Worm (Caenorhabditis elegans) whole organism, L1 larva: ENCODE data around the gene C53A5.11.

Source experiments
- C16A3.4 ChIP-seq: fragments of 150-350 bp; optimal IDR thresholded peaks from 2 replicates; lab custom pipeline; 2014; ENCODE audit warnings: missing biosample characterization, missing genetic modification characterization
- Y116A8C.19 ChIP-seq: sonication (generic microtip); optimal IDR thresholded peaks from 2 replicates; lab custom pipeline; 2016; ENCODE audit warnings: missing compliant biosample characterization, missing genetic modification characterization, borderline replicate concordance
- aha-1 ChIP-seq: fragments of 150-350 bp; optimal IDR thresholded peaks from 2 replicates; lab custom pipeline; 2014; ENCODE audit warnings: missing biosample characterization, missing genetic modification characterization
- aly-2 ChIP-seq: fragments of 150-350 bp; optimal IDR thresholded peaks from 2 replicates; lab custom pipeline; 2014; ENCODE audit warnings: missing biosample characterization, missing genetic modification characterization
- blmp-1 ChIP-seq: fragments of 150-350 bp; optimal IDR thresholded peaks from 2 replicates; lab custom pipeline; 2014; ENCODE audit warnings: missing biosample characterization, missing genetic modification characterization
- ceh-63 ChIP-seq: fragments of 200-800 bp; sonication (Bioruptor generic); optimal IDR thresholded peaks from 2 replicates; lab custom pipeline; 2018; ENCODE audit warnings: mild to moderate bottlenecking, missing genetic modification characterization, missing compliant biosample characterization
- ceh-8 ChIP-seq: fragments of 200-800 bp; sonication (Bioruptor generic); optimal IDR thresholded peaks from 2 replicates; lab custom pipeline; 2018; ENCODE audit warnings: mild to moderate bottlenecking, missing genetic modification characterization, moderate library complexity, missing compliant biosample characterization
- ceh-90 ChIP-seq: sonication (generic microtip); optimal IDR thresholded peaks from 2 replicates; lab custom pipeline; 2016; ENCODE audit warnings: missing genetic modification characterization, missing compliant biosample characterization
- ces-1 ChIP-seq: fragments of 150-350 bp; optimal IDR thresholded peaks from 2 replicates; lab custom pipeline; 2014; ENCODE audit warnings: missing biosample characterization, missing genetic modification reagents, missing genetic modification characterization
- dpl-1 ChIP-seq, 3 experiments: fragments of 150-350 bp in 2 of 3; sonication (generic microtip) in 1 of 3; optimal IDR thresholded peaks; 2 replicates each; lab custom pipeline; 2014 to 2017; ENCODE audit warnings: missing biosample characterization in 3 of 3, missing genetic modification characterization in 3 of 3, missing genetic modification reagents in 3 of 3
- dsc-1 ChIP-seq: sonication (generic microtip); optimal IDR thresholded peaks from 2 replicates; lab custom pipeline; 2016; ENCODE audit warnings: mild to moderate bottlenecking, missing genetic modification characterization, missing compliant biosample characterization
- efl-3 ChIP-seq: fragments of 200-800 bp; sonication (Bioruptor generic); optimal IDR thresholded peaks from 2 replicates; lab custom pipeline; 2018; ENCODE audit warnings: mild to moderate bottlenecking, missing genetic modification characterization, missing compliant biosample characterization
- egl-13 ChIP-seq: sonication (generic microtip); optimal IDR thresholded peaks from 2 replicates; lab custom pipeline; 2016; ENCODE audit warnings: missing genotype, missing genetic modification reagents, missing genetic modification characterization, missing compliant biosample characterization
- ets-5 ChIP-seq: fragments of 200-800 bp; sonication (Bioruptor generic); IDR thresholded peaks from 2 replicates; pipeline ENCODE4 v1.3.6; 2022; ENCODE audit warnings: missing genetic modification characterization, missing compliant biosample characterization
- fkh-4 ChIP-seq: sonication (generic microtip); optimal IDR thresholded peaks from 2 replicates; lab custom pipeline; 2016; ENCODE audit warnings: missing compliant biosample characterization, missing genetic modification characterization, borderline replicate concordance
- grh-1 ChIP-seq: fragments of 200-800 bp; sonication (Bioruptor generic); IDR thresholded peaks from 2 replicates; pipeline ENCODE4 v1.3.6; 2022; ENCODE audit warnings: missing genetic modification reagents, missing genetic modification characterization, missing compliant biosample characterization
- hlh-17 ChIP-seq: fragments of 200-800 bp; sonication (Bioruptor generic); optimal IDR thresholded peaks from 2 replicates; lab custom pipeline; 2018; ENCODE audit warnings: missing genetic modification characterization, mild to moderate bottlenecking, missing compliant biosample characterization, moderate library complexity, borderline replicate concordance
- hlh-4 ChIP-seq: sonication (generic microtip); optimal IDR thresholded peaks from 2 replicates; lab custom pipeline; 2016; ENCODE audit warnings: mild to moderate bottlenecking, missing genetic modification characterization, missing compliant biosample characterization
- hpl-2 ChIP-seq: fragments of 150-350 bp; optimal IDR thresholded peaks from 2 replicates; lab custom pipeline; 2014; ENCODE audit warnings: missing biosample characterization, missing genetic modification reagents, missing genetic modification characterization
- isw-1 ChIP-seq: fragments of 200-800 bp; sonication (Bioruptor generic); IDR thresholded peaks from 2 replicates; pipeline ENCODE4 v1.3.6; 2022; ENCODE audit warnings: missing genetic modification characterization, missing compliant biosample characterization
- lin-13 ChIP-seq: fragments of 150-350 bp; optimal IDR thresholded peaks from 2 replicates; lab custom pipeline; 2014; ENCODE audit warnings: missing biosample characterization, missing genetic modification reagents, missing genetic modification characterization
- lin-14 ChIP-seq: fragments of 200-800 bp; sonication (Bioruptor generic); optimal IDR thresholded peaks from 2 replicates; lab custom pipeline; 2018; ENCODE audit warnings: mild to moderate bottlenecking, missing genetic modification characterization, moderate library complexity, missing compliant biosample characterization
- mab-9 ChIP-seq: fragments of 200-800 bp; sonication (Bioruptor generic); IDR thresholded peaks from 2 replicates; pipeline ENCODE4 v1.3.6; 2022; ENCODE audit warnings: missing genetic modification reagents, missing genetic modification characterization, missing compliant biosample characterization
- mdl-1 ChIP-seq, 2 experiments: fragments of 150-350 bp; optimal IDR thresholded peaks; 2 replicates each; lab custom pipeline; 2014 to 2017; ENCODE audit warnings: missing biosample characterization in 2 of 2, missing genetic modification characterization in 2 of 2, inconsistent platforms in 1 of 2
- mef-2 ChIP-seq: fragments of 150-350 bp; optimal IDR thresholded peaks from 2 replicates; lab custom pipeline; 2014; ENCODE audit warnings: missing biosample characterization, missing genetic modification characterization
- mep-1 ChIP-seq: fragments of 150-350 bp; optimal IDR thresholded peaks from 2 replicates; lab custom pipeline; 2014; ENCODE audit warnings: missing biosample characterization, missing genetic modification characterization
- nhr-12 ChIP-seq: sonication (generic microtip); optimal IDR thresholded peaks from 2 replicates; lab custom pipeline; 2017; ENCODE audit warnings: missing biosample characterization, missing genetic modification characterization
- nhr-71 ChIP-seq: sonication (generic microtip); optimal IDR thresholded peaks from 2 replicates; lab custom pipeline; 2016; ENCODE audit warnings: mild to moderate bottlenecking, missing genetic modification characterization, moderate library complexity, missing compliant biosample characterization
- nhr-77 ChIP-seq: fragments of 150-350 bp; optimal IDR thresholded peaks from 2 replicates; lab custom pipeline; 2014; ENCODE audit warnings: missing biosample characterization, missing genetic modification characterization
- nhr-84 ChIP-seq: sonication (generic microtip); optimal IDR thresholded peaks from 2 replicates; lab custom pipeline; 2017; ENCODE audit warnings: missing biosample characterization, missing genetic modification characterization
- nhr-85 ChIP-seq: sonication (generic microtip); peaks from one replicate; lab custom pipeline; 2016; ENCODE audit warnings: missing genetic modification characterization, inconsistent platforms, missing compliant biosample characterization
- nhr-90 ChIP-seq: sonication (generic microtip); optimal IDR thresholded peaks from 2 replicates; lab custom pipeline; 2016; ENCODE audit warnings: mild to moderate bottlenecking, missing genetic modification characterization, missing compliant biosample characterization; ENCODE audit not compliant: poor library complexity
- rnt-1 ChIP-seq: sonication (generic microtip); optimal IDR thresholded peaks from 2 replicates; lab custom pipeline; 2016; ENCODE audit warnings: mild to moderate bottlenecking, missing genetic modification characterization, moderate library complexity, missing compliant biosample characterization
- skn-1 ChIP-seq: fragments of 150-350 bp; optimal IDR thresholded peaks from 2 replicates; lab custom pipeline; 2014; ENCODE audit warnings: missing biosample characterization, missing genetic modification characterization
- snpc-4 ChIP-seq: fragments of 150-350 bp; optimal IDR thresholded peaks from 2 replicates; lab custom pipeline; 2014; ENCODE audit warnings: missing biosample characterization, missing genetic modification characterization
- snu-23 ChIP-seq: sonication (generic microtip); optimal IDR thresholded peaks from 2 replicates; lab custom pipeline; 2016; ENCODE audit warnings: missing genetic modification characterization, missing compliant biosample characterization
- sptf-1 ChIP-seq: fragments of 150-350 bp; optimal IDR thresholded peaks from 2 replicates; lab custom pipeline; 2014; ENCODE audit warnings: missing biosample characterization, missing genetic modification characterization
- vab-15 ChIP-seq: sonication (generic microtip); optimal IDR thresholded peaks from 2 replicates; lab custom pipeline; 2017; ENCODE audit warnings: missing genotype, mild to moderate bottlenecking, missing genetic modification characterization, missing compliant biosample characterization
- zip-4 ChIP-seq: fragments of 200-800 bp; sonication (Bioruptor generic); optimal IDR thresholded peaks from 2 replicates; lab custom pipeline; 2018; ENCODE audit warnings: mild to moderate bottlenecking, missing genetic modification characterization, moderate library complexity, missing compliant biosample characterization

The C53A5.11 gene

ce11 chrV:14523788-14524582, 38.7 kb upstream of the C53A5.11 start, which contains the start of gene ril-1 (continued):
- no peak for TF ChIP-seq aha-1 (tag; lab: Kevin White, UChicago)
- TF ChIP-seq nhr-12: no peak
- TF ChIP-seq hpl-2: no peak
- TF ChIP-seq hlh-17 (GFP tag; lab: Kevin White, UChicago): no peak
- TF ChIP-seq grh-1: no peak
- no peak for TF ChIP-seq hlh-4 (tag; lab: Kevin White, UChicago)
- TF ChIP-seq efl-3 (GFP tag; lab: Kevin White, UChicago): no peak
- no peak for TF ChIP-seq lin-13 (GFP tag; lab: Kevin White, UChicago)
- no peak for TF ChIP-seq zip-4 (GFP tag; lab: Kevin White, UChicago)
- TF ChIP-seq snu-23 (GFP tag; lab: Kevin White, UChicago): peak; percentile 50
- peak; percentile 10 for TF ChIP-seq dsc-1 (tag; lab: Kevin White, UChicago)
- no peak for TF ChIP-seq sptf-1 (tag; lab: Kevin White, UChicago)
- no peak for TF ChIP-seq blmp-1 (tag; lab: Kevin White, UChicago)
- TF ChIP-seq mep-1: no peak
- TF ChIP-seq nhr-85 (tag; lab: Kevin White, UChicago): peak; percentile 67
- TF ChIP-seq snpc-4 (tag; lab: Kevin White, UChicago): no peak
- TF ChIP-seq skn-1 (tag; lab: Kevin White, UChicago): peak; percentile 40
- TF ChIP-seq nhr-77 (tag; lab: Kevin White, UChicago): no peak
- no peak for TF ChIP-seq ceh-63 (GFP tag; lab: Kevin White, UChicago)
- peak; percentile 53 for TF ChIP-seq C16A3.4 (tag; lab: Kevin White, UChicago)
- no peak for TF ChIP-seq ces-1 (GFP tag; lab: Kevin White, UChicago)
- peak; percentile 35 for TF ChIP-seq rnt-1 (tag; lab: Kevin White, UChicago)
- TF ChIP-seq nhr-90 (tag; lab: Kevin White, UChicago): peak; percentile 44
- TF ChIP-seq nhr-71 (tag; lab: Kevin White, UChicago): peak; percentile 55
- TF ChIP-seq aly-2 (tag; lab: Kevin White, UChicago): no peak
- TF ChIP-seq vab-15: no peak
- TF ChIP-seq egl-13 (tag; lab: Kevin White, UChicago): no peak
- TF ChIP-seq Y116A8C.19: no peak
- TF ChIP-seq lin-14: no peak
- TF ChIP-seq mef-2 (tag; lab: Kevin White, UChicago): no peak
- no peak for TF ChIP-seq fkh-4 (tag; lab: Kevin White, UChicago)
- no peak for TF ChIP-seq ets-5 (GFP tag; lab: Robert Waterston, UW)
- peak in 1 of 2 experiments; percentile 8 for TF ChIP-seq mdl-1 (tag; optimal IDR thresholded peaks at IDR 0.05; lab: Kevin White, UChicago)
- TF ChIP-seq nhr-84 (tag; lab: Kevin White, UChicago): no peak
- peak in 2 of 3 experiments; percentile 30 to 31 for TF ChIP-seq dpl-1 (GFP tag; optimal IDR thresholded peaks at IDR 0.05; lab: Kevin White, UChicago)
- no peak for TF ChIP-seq isw-1 (GFP tag; lab: Robert Waterston, UW)
- no peak for TF ChIP-seq mab-9 (GFP tag; lab: Robert Waterston, UW)

ce11 chrV:14525089-14525488, 37.6 kb upstream of the C53A5.11 start, which contains the start of gene hda-1:
Gene hda-1, plus strand, starts transcription at chrV:14525389.
- TF ChIP-seq ceh-90 (tag; lab: Kevin White, UChicago) (no peak), nhr-85 (tag; lab: Kevin White, UChicago) (no peak), ceh-8 (GFP tag; lab: Kevin White, UChicago) (no peak), rnt-1 (tag; lab: Kevin White, UChicago) (no peak)
- TF ChIP-seq, all 84 proteins: peak for 0
